Worm (Caenorhabditis elegans): ENCODE data around the gene F20B6.9.
A peak's percentile ranks its signal among the peaks of the same experiment; 100 is the strongest.

Gene F20B6.9

DNA sequence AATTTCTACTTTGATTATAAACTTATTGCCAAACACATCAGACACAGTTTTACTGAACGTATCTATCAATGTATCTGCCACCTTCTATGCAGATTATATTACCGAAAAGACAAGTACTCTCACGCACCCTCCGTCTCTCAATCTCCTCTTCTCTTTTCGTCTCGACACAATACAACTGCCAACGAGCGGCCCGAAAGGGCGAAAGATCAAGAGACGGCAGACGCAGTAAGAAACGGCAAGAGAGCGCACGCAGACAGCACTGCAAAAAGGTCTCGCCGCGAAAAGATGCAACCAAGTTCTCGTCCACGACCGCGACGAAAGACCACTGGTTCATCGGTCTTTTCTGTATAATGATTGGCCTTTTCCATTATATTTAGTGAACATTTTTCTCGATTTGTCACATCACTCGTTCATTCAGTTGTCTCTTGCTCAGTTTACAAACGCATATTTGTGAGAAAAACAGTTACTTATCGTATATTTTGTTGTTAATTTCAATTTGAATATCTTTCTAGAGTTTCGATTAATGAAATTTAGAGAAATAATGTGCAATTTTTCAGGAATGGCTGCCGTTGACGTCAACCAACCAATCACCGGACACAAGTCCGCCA lies 16.6 kb downstream of the F20B6.9 start, which contains the start of gene vha-12:
TSS of gene vha-12 (plus strand) at position 558 of the 608 bp plus-strand sequence.
- no peak for TF ChIP-seq ceh-22 (tag; optimal IDR thresholded peaks at IDR 0.05)
- TF ChIP-seq Y22D7AL.16 (tag; optimal IDR thresholded peaks at IDR 0.05) = no peak
- no peak for TF ChIP-seq zip-5 (tag; optimal IDR thresholded peaks at IDR 0.05)
- TF ChIP-seq sox-2 (GFP tag; IDR thresholded peaks at IDR 0.05) = peak; percentile 32; the same call in 1 of the 2 replicates
- peak; percentile 94 for TF ChIP-seq ceh-34 (tag; optimal IDR thresholded peaks at IDR 0.05)
- TF ChIP-seq ttx-3 (tag; optimal IDR thresholded peaks at IDR 0.05) = no peak
- TF ChIP-seq dve-1 (tag; optimal IDR thresholded peaks at IDR 0.05) = peak; percentile 70
- TF ChIP-seq K09A11.1 (tag; optimal IDR thresholded peaks at IDR 0.05; ENCODE audit: insufficient read depth) = no peak
- peak; percentile 87 for TF ChIP-seq ceh-31 (tag; optimal IDR thresholded peaks at IDR 0.05)
- no peak for TF ChIP-seq unc-3 (GFP tag; conservative IDR thresholded peaks at IDR 0.05)
- TF ChIP-seq unc-3 (tag; optimal IDR thresholded peaks at IDR 0.05) = no peak
- no peak for TF ChIP-seq ceh-45 (GFP tag; IDR thresholded peaks at IDR 0.05)
- TF ChIP-seq ceh-18 (tag; optimal IDR thresholded peaks at IDR 0.05) = peak; percentile 64
- peak; percentile 76 for TF ChIP-seq pros-1 (tag; optimal IDR thresholded peaks at IDR 0.05)
- TF ChIP-seq unc-55 (GFP tag; optimal IDR thresholded peaks at IDR 0.05) = peak; percentile 66
- no peak for TF ChIP-seq ceh-6 (GFP tag; optimal IDR thresholded peaks at IDR 0.05)
- TF ChIP-seq lin-11 (tag; optimal IDR thresholded peaks at IDR 0.05) = no peak
- TF ChIP-seq ceh-2 (tag; optimal IDR thresholded peaks at IDR 0.05) = peak; percentile 29
- TF ChIP-seq ama-1 (optimal IDR thresholded peaks at IDR 0.05) = peak; percentile 45
- TF ChIP-seq sdc-2 (tag; optimal IDR thresholded peaks at IDR 0.05) = peak; percentile 82
- TF ChIP-seq rnt-1 (tag; optimal IDR thresholded peaks at IDR 0.05) = peak; percentile 48
- no peak for TF ChIP-seq fkh-10 (GFP tag; optimal IDR thresholded peaks at IDR 0.05)
- no peak for TF ChIP-seq ahr-1 (tag; optimal IDR thresholded peaks at IDR 0.05)
- TF ChIP-seq hlh-6 (tag; optimal IDR thresholded peaks at IDR 0.05) = no peak
- no peak for TF ChIP-seq tbx-7 (tag; optimal IDR thresholded peaks at IDR 0.05)
- no peak for TF ChIP-seq elt-4 (tag; optimal IDR thresholded peaks at IDR 0.05)
- no peak for TF ChIP-seq ceh-9 (tag; optimal IDR thresholded peaks at IDR 0.05)
- no peak for TF ChIP-seq nhr-11 (tag; optimal IDR thresholded peaks at IDR 0.05)
- TF ChIP-seq elt-2 (tag; optimal IDR thresholded peaks at IDR 0.05) = peak; percentile 50
- no peak for TF ChIP-seq K02D7.2 (tag; optimal IDR thresholded peaks at IDR 0.05)
- TF ChIP-seq ztf-16 (tag; optimal IDR thresholded peaks at IDR 0.05) = no peak
- TF ChIP-seq ceh-48 (tag; optimal IDR thresholded peaks at IDR 0.05) = no peak
- peak; percentile 50 for TF ChIP-seq dmd-4 (tag; optimal IDR thresholded peaks at IDR 0.05; ENCODE audit: borderline replicate concordance)
- no peak for TF ChIP-seq lim-6 (tag; optimal IDR thresholded peaks at IDR 0.05)
- peak; percentile 83 for TF ChIP-seq tbx-2 (tag; optimal IDR thresholded peaks at IDR 0.05)
- no peak for TF ChIP-seq ceh-19 (GFP tag; optimal IDR thresholded peaks at IDR 0.05)
- TF ChIP-seq pqm-1 (tag; optimal IDR thresholded peaks at IDR 0.05) = no peak
- no peak for TF ChIP-seq C08G9.2 (tag; optimal IDR thresholded peaks at IDR 0.05)
- no peak for TF ChIP-seq pag-3 (tag; optimal IDR thresholded peaks at IDR 0.05; ENCODE audit: borderline replicate concordance)
- no peak for TF ChIP-seq eyg-1 (tag; optimal IDR thresholded peaks at IDR 0.05)
- no peak for TF ChIP-seq npax-4 (tag; optimal IDR thresholded peaks at IDR 0.05)
- no peak for TF ChIP-seq che-1 (tag; optimal IDR thresholded peaks at IDR 0.05)
- no peak for TF ChIP-seq fax-1 (tag; optimal IDR thresholded peaks at IDR 0.05)
- TF ChIP-seq nhr-232 (tag; optimal IDR thresholded peaks at IDR 0.05) = no peak
- peak; percentile 51 for TF ChIP-seq hlh-30 (tag; optimal IDR thresholded peaks at IDR 0.05; ENCODE audit: insufficient read depth)
- peak; percentile 77 for TF ChIP-seq ets-4 (tag; optimal IDR thresholded peaks at IDR 0.05)
- no peak for TF ChIP-seq sox-4 (tag; optimal IDR thresholded peaks at IDR 0.05)
- TF ChIP-seq pha-2 (tag; optimal IDR thresholded peaks at IDR 0.05) = peak; percentile 24
- no peak for TF ChIP-seq fkh-6 (tag; optimal IDR thresholded peaks at IDR 0.05)
- no peak for TF ChIP-seq madf-2 (tag; optimal IDR thresholded peaks at IDR 0.05)
- TF ChIP-seq mec-3 (tag; optimal IDR thresholded peaks at IDR 0.05; ENCODE audit: borderline replicate concordance) = no peak
- no peak for TF ChIP-seq ceh-30 (tag; optimal IDR thresholded peaks at IDR 0.05)
- TF ChIP-seq unc-42 (tag; optimal IDR thresholded peaks at IDR 0.05) = peak; percentile 82

All from whole organism, late embryonic.